Fruit fly (Drosophila melanogaster): ENCODE measurements around the gene Osi14.
A peak's percentile ranks its signal among the peaks of the same experiment; 100 is the strongest.

Osi14 gene

DNA sequence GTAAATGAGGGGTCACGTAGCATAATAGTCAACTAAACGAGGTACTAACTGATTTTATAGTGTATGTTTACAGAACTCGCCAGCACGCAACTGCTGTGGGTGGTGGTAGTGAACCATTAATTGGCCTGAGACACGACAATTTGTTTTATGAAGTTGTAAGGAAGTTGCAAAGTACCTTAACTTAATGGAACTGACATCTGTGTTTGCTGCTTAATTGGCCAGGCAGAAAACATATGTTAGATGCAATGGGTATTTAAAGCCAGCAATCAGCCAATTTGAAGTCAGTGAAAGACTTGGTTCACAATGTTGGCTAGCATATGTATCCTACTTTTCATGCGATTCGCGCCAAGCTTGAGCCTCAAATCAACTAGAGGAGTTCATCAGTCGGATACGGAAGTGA lies 42.7 kb downstream of the Osi14 start, which contains the start of gene CG17917:
Gene CG17917, plus strand, starts transcription at position 301 of the 400 bp plus-strand sequence.
- no peak for TF ChIP-seq ey (GFP tag; optimal IDR thresholded peaks at IDR 0.05)
- no peak for TF ChIP-seq Hnf4 (GFP tag; optimal IDR thresholded peaks at IDR 0.05)
- TF ChIP-seq Sp1 (GFP tag; optimal IDR thresholded peaks at IDR 0.05) = no peak
- no peak for TF ChIP-seq dmrt93B (GFP tag; optimal IDR thresholded peaks at IDR 0.05)
- no peak for TF ChIP-seq foxo (GFP tag; optimal IDR thresholded peaks at IDR 0.05)
- no peak for TF ChIP-seq psq (GFP tag; optimal IDR thresholded peaks at IDR 0.05)
- TF ChIP-seq Dfd (GFP tag; optimal IDR thresholded peaks at IDR 0.05) = no peak
- no peak for TF ChIP-seq br (GFP tag; optimal IDR thresholded peaks at IDR 0.05)
- TF ChIP-seq N (GFP tag; optimal IDR thresholded peaks at IDR 0.05) = no peak
- no peak for TF ChIP-seq CG32264 (GFP tag; optimal IDR thresholded peaks at IDR 0.05)
- TF ChIP-seq Hr78 (GFP tag; optimal IDR thresholded peaks at IDR 0.05) = no peak
- TF ChIP-seq GATAd (GFP tag; optimal IDR thresholded peaks at IDR 0.05) = no peak
- no peak for TF ChIP-seq woc (GFP tag; optimal IDR thresholded peaks at IDR 0.05)
- no peak for TF ChIP-seq dsf (GFP tag; optimal IDR thresholded peaks at IDR 0.05; ENCODE audit: borderline replicate concordance)
- no peak for TF ChIP-seq brk (GFP tag; optimal IDR thresholded peaks at IDR 0.05)
- TF ChIP-seq CG9705 (GFP tag; optimal IDR thresholded peaks at IDR 0.05) = no peak
- TF ChIP-seq Mio (GFP tag; optimal IDR thresholded peaks at IDR 0.05) = no peak

dm6 chr3R:6342702-6343101 lies 43.8 kb downstream of the Osi14 start, which contains the start of gene CG10298:
CG10298 (plus strand) TSS chr3R:6343002.
- TF ChIP-seq Myc (optimal IDR thresholded peaks at IDR 0.05) (no peak), Dfd (GFP tag; optimal IDR thresholded peaks at IDR 0.05) (no peak), Hr83 (GFP tag; optimal IDR thresholded peaks at IDR 0.05; ENCODE audit: poor library complexity, severe bottlenecking) (no peak), lola (GFP tag; optimal IDR thresholded peaks at IDR 0.05) (no peak)

- TF ChIP-seq pan (optimal IDR thresholded peaks at IDR 0.05) = no peak
- TF ChIP-seq h (GFP tag; optimal IDR thresholded peaks at IDR 0.05) = peak; percentile 21
- peak; percentile 72 for TF ChIP-seq Hr83 (GFP tag; optimal IDR thresholded peaks at IDR 0.05; ENCODE audit: poor library complexity, severe bottlenecking)
- no peak for TF ChIP-seq Rel (GFP tag; optimal IDR thresholded peaks at IDR 0.05)
- peak; percentile 62 for TF ChIP-seq Rel (tag; optimal IDR thresholded peaks at IDR 0.05)
- TF ChIP-seq foxo (GFP tag; optimal IDR thresholded peaks at IDR 0.05) = no peak
- no peak for TF ChIP-seq br (GFP tag; optimal IDR thresholded peaks at IDR 0.05)
- TF ChIP-seq Sp1 (GFP tag; optimal IDR thresholded peaks at IDR 0.05) = no peak
- peak; percentile 28 for TF ChIP-seq fru (GFP tag; optimal IDR thresholded peaks at IDR 0.05)
- no peak for TF ChIP-seq Jra (GFP tag; optimal IDR thresholded peaks at IDR 0.05)
- TF ChIP-seq Vsx2 (GFP tag; optimal IDR thresholded peaks at IDR 0.05; ENCODE audit: partially characterized antibody) = no peak
- TF ChIP-seq brk (GFP tag; optimal IDR thresholded peaks at IDR 0.05) = no peak
- peak; percentile 16 for TF ChIP-seq Dif (GFP tag; optimal IDR thresholded peaks at IDR 0.05; ENCODE audit: partially characterized antibody)
These were observed 44.7 kb downstream of the Osi14 start, which contains the start of gene CG17919 for dm6 chr3R:6343396-6344239. CG17919 (plus strand) TSS chr3R:6344029.

- TF ChIP-seq HLH106 (tag; optimal IDR thresholded peaks at IDR 0.05) (peak; percentile 7), woc (GFP tag; optimal IDR thresholded peaks at IDR 0.05) (peak; percentile 11), Sp1 (GFP tag; optimal IDR thresholded peaks at IDR 0.05) (peak; percentile 4), Abd-B (GFP tag; optimal IDR thresholded peaks at IDR 0.05) (no peak), h (GFP tag; optimal IDR thresholded peaks at IDR 0.05) (peak; percentile 20), Myc (optimal IDR thresholded peaks at IDR 0.05) (no peak), Dfd (GFP tag; optimal IDR thresholded peaks at IDR 0.05) (no peak)
These were observed 46.9 kb downstream of the Osi14 start, which contains the start of the genes SmD2 and CG18048 for dm6 chr3R:6345814-6346213. SmD2 (minus strand) TSS chr3R:6345911. CG18048 (plus strand) TSS chr3R:6346111.

- TF ChIP-seq Myc (optimal IDR thresholded peaks at IDR 0.05) (no peak), tai (GFP tag; optimal IDR thresholded peaks at IDR 0.05) (no peak), Rel (GFP tag; optimal IDR thresholded peaks at IDR 0.05) (no peak), Rel (tag; optimal IDR thresholded peaks at IDR 0.05) (no peak), Mio (GFP tag; optimal IDR thresholded peaks at IDR 0.05) (no peak), psq (GFP tag; optimal IDR thresholded peaks at IDR 0.05) (no peak), CG9705 (GFP tag; optimal IDR thresholded peaks at IDR 0.05) (no peak), Hnf4 (GFP tag; optimal IDR thresholded peaks at IDR 0.05) (no peak), Dif (GFP tag; optimal IDR thresholded peaks at IDR 0.05; ENCODE audit: partially characterized antibody) (no peak), ey (GFP tag; optimal IDR thresholded peaks at IDR 0.05) (no peak)
These were observed 50.0 kb downstream of the Osi14 start, which contains the start of gene Hr83 for dm6 chr3R:6348943-6349342. Hr83 (plus strand) TSS chr3R:6349243.

Data from whole organism, wandering third instar larva.